Worm (Caenorhabditis elegans) whole organism, midembryonic: ENCODE measurements around the gene clc-2.

Source experiments
- T22C8.4 ChIP-seq: fragments of 200-800 bp; sonication (Bioruptor generic); IDR thresholded peaks from 2 replicates; pipeline ENCODE4 v1.3.6; 2022; ENCODE audit warnings: missing genetic modification characterization, missing compliant biosample characterization
- cog-1 ChIP-seq: sonication (generic microtip); optimal IDR thresholded peaks from 2 replicates; lab custom pipeline; 2016; ENCODE audit warnings: missing genetic modification characterization, missing compliant biosample characterization
- klf-2 ChIP-seq: fragments of 200-800 bp; sonication (Bioruptor generic); conservative IDR thresholded peaks from 2 replicates; pipeline ENCODE4 v1.3.6; 2022; ENCODE audit warnings: missing genetic modification reagents, missing genetic modification characterization, missing compliant biosample characterization
- med-1 ChIP-seq: sonication (generic microtip); optimal IDR thresholded peaks from 2 replicates; lab custom pipeline; 2017; ENCODE audit warnings: missing genetic modification characterization, mild to moderate bottlenecking, missing compliant biosample characterization, antibody characterized with exemption, missing genetic modification reagents; ENCODE audit not compliant: insufficient read depth
- tab-1 ChIP-seq: fragments of 200-800 bp; sonication (Bioruptor generic); IDR thresholded peaks from 2 replicates; pipeline ENCODE4 v1.3.6; 2022; ENCODE audit warnings: missing genetic modification characterization, missing compliant biosample characterization
- ztf-29 ChIP-seq: fragments of 200-800 bp; sonication (Bioruptor generic); IDR thresholded peaks from 2 replicates; pipeline ENCODE4 v1.3.6; 2022; ENCODE audit warnings: missing genetic modification reagents, missing genetic modification characterization, missing compliant biosample characterization

DNA sequence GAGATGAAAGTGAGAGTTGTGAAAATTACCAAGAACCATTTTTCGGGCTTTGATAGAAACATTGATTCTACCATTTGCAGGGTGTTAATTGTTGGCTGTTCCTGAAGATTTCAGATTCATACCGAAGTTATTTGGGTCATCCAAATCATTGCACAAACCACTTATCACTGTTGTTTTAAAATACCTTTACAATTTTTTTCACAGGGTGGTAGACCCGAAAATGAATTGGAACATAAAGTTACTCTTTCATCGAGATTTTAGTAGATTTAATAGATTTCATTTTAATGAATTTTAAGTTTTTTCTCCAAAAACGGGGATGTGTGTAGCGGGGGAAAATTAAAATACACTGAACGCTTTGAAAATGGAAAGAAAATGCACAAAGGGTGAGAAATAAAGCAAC, 15.8 kb upstream of the clc-2 start, which contains the start of gene C10A4.7:
- TF ChIP-seq tab-1 (no peak), cog-1 (no peak), ztf-29 (GFP tag; lab: Robert Waterston, UW) (no peak), klf-2 (GFP tag; lab: Robert Waterston, UW) (no peak), med-1 (GFP tag; lab: Kevin White, UChicago) (no peak), T22C8.4 (GFP tag; lab: Robert Waterston, UW) (no peak)
